Fruit fly (Drosophila melanogaster) whole organism, embryonic: ENCODE results near the gene RpL37A.

Experiments used
- CG10147 ChIP-seq: fragments of 200-800 bp; sonication (Bioruptor generic); optimal IDR thresholded peaks from 2 replicates; lab custom pipeline; 2019; ENCODE audit warnings: missing biosample characterization, mild to moderate bottlenecking, missing genetic modification characterization, moderate library complexity
- CG10209 ChIP-seq: fragments of 200-800 bp; sonication (Bioruptor generic); optimal IDR thresholded peaks from 3 replicates; lab custom pipeline; 2017; ENCODE audit warnings: missing biosample characterization, mild to moderate bottlenecking, missing genetic modification characterization, missing genetic modification reagents
- CG10321 ChIP-seq: fragments of 200-800 bp; sonication (Bioruptor generic); IDR thresholded peaks from 2 replicates; pipeline ENCODE4 v1.3.6; 2022; ENCODE audit warnings: missing biosample characterization, missing genetic modification characterization
- CG11093 ChIP-seq: fragments of 200-800 bp; sonication (Bioruptor generic); IDR thresholded peaks from 3 replicates; pipeline ENCODE4 v1.3.6; 2022; ENCODE audit warnings: missing biosample characterization, missing genetic modification characterization
- CG11695 ChIP-seq: fragments of 200-800 bp; sonication (Bioruptor generic); IDR thresholded peaks from 3 replicates; pipeline ENCODE4 v1.3.6; 2022; ENCODE audit warnings: missing biosample characterization, missing genetic modification characterization
- CG12236 ChIP-seq: fragments of 200-800 bp; sonication (Bioruptor generic); optimal IDR thresholded peaks from 2 replicates; lab custom pipeline; 2016; ENCODE audit warnings: missing biosample characterization, missing genetic modification characterization
- CG12659 ChIP-seq: fragments of 200-800 bp; sonication (Bioruptor generic); optimal IDR thresholded peaks from 3 replicates; lab custom pipeline; 2017; ENCODE audit warnings: mild to moderate bottlenecking, missing biosample characterization, missing genetic modification reagents, missing genetic modification characterization
- CG14860 ChIP-seq: fragments of 200-800 bp; sonication (Bioruptor generic); IDR thresholded peaks from 3 replicates; pipeline ENCODE4 v1.3.6; 2022; ENCODE audit warnings: missing biosample characterization, missing genetic modification characterization; ENCODE audit not compliant: partially characterized antibody
- CG15514 ChIP-seq: fragments of 200-800 bp; sonication (Bioruptor generic); optimal IDR thresholded peaks from 3 replicates; lab custom pipeline; 2017; ENCODE audit warnings: missing biosample characterization, missing genetic modification characterization, mild to moderate bottlenecking, moderate library complexity, missing genetic modification reagents
- CG1603 ChIP-seq: fragments of 200-800 bp; sonication (Bioruptor generic); optimal IDR thresholded peaks from 2 replicates; lab custom pipeline; 2019; ENCODE audit warnings: missing biosample characterization, mild to moderate bottlenecking, missing genetic modification characterization, moderate library complexity
- CG17829 ChIP-seq: fragments of 200-800 bp; optimal IDR thresholded peaks from 2 replicates; lab custom pipeline; 2019; ENCODE audit warnings: missing biosample characterization, mild to moderate bottlenecking, missing genetic modification characterization, moderate library complexity
- CG18764 ChIP-seq: fragments of 200-800 bp; sonication (Bioruptor generic); optimal IDR thresholded peaks from 3 replicates; lab custom pipeline; 2016; ENCODE audit warnings: missing biosample characterization, missing genetic modification characterization
- CG2120 ChIP-seq: fragments of 200-800 bp; sonication (Bioruptor generic); optimal IDR thresholded peaks from 3 replicates; lab custom pipeline; 2016; ENCODE audit warnings: missing biosample characterization, missing genetic modification characterization
- CG32532 ChIP-seq: fragments of 200-800 bp; sonication (Bioruptor generic); IDR thresholded peaks from 2 replicates; pipeline ENCODE4 v1.3.6; 2022; ENCODE audit warnings: missing biosample characterization, missing genetic modification characterization
- CG32772 ChIP-seq: fragments of 200-800 bp; sonication (Bioruptor generic); IDR thresholded peaks from 2 replicates; pipeline ENCODE4 v1.3.6; 2022; ENCODE audit warnings: missing biosample characterization, missing genetic modification characterization
- CG34224 ChIP-seq: fragments of 200-800 bp; sonication (Bioruptor generic); IDR thresholded peaks from 3 replicates; pipeline ENCODE4 v1.3.6; 2022; ENCODE audit warnings: missing biosample characterization, missing genetic modification characterization; ENCODE audit not compliant: partially characterized antibody
- CG34376 ChIP-seq: fragments of 200-800 bp; sonication (Bioruptor generic); optimal IDR thresholded peaks from 2 replicates; lab custom pipeline; 2018; ENCODE audit warnings: missing biosample characterization, mild to moderate bottlenecking, missing genetic modification characterization
- CG3726 ChIP-seq: fragments of 200-800 bp; sonication (Bioruptor generic); IDR thresholded peaks from 3 replicates; pipeline ENCODE4, ENCODE4 v1.3.6; 2022; ENCODE audit warnings: missing biosample characterization, missing genetic modification characterization
- CG3847 ChIP-seq: fragments of 200-800 bp; sonication (Bioruptor generic); IDR thresholded peaks from 2 replicates; pipeline ENCODE4 v1.3.6; 2022; ENCODE audit warnings: missing biosample characterization, missing genetic modification characterization
- CG4424 ChIP-seq: fragments of 200-800 bp; sonication (Bioruptor generic); optimal IDR thresholded peaks from 3 replicates; lab custom pipeline; 2016; ENCODE audit warnings: missing biosample characterization, missing genetic modification characterization
- CG4617 ChIP-seq: fragments of 200-800 bp; sonication (Bioruptor generic); optimal IDR thresholded peaks from 3 replicates; lab custom pipeline; 2016; ENCODE audit warnings: missing biosample characterization, missing genetic modification characterization, borderline replicate concordance
- CG4707 ChIP-seq: fragments of 200-800 bp; sonication (Bioruptor generic); optimal IDR thresholded peaks from 2 replicates; lab custom pipeline; 2018; ENCODE audit warnings: missing biosample characterization, mild to moderate bottlenecking, missing genetic modification characterization, moderate library complexity
- CG6813 ChIP-seq: fragments of 200-800 bp; sonication (Bioruptor generic); optimal IDR thresholded peaks from 2 replicates; lab custom pipeline; 2017; ENCODE audit warnings: missing biosample characterization, missing genetic modification characterization, mild to moderate bottlenecking, moderate library complexity, missing genetic modification reagents
- CG7357 ChIP-seq: fragments of 200-800 bp; sonication (Bioruptor generic); IDR thresholded peaks from 3 replicates; pipeline ENCODE4 v1.3.6; 2022; ENCODE audit warnings: missing biosample characterization, missing genetic modification characterization
- Dll ChIP-seq: fragments of 200-800 bp; sonication (Bioruptor generic); IDR thresholded peaks from 4 replicates; pipeline ENCODE4 v1.3.6; 2022; ENCODE audit warnings: missing biosample characterization, missing genetic modification characterization; ENCODE audit not compliant: partially characterized antibody
- Doc2 ChIP-seq: fragments of 200-800 bp; sonication (Bioruptor generic); IDR thresholded peaks from 2 replicates; pipeline ENCODE4 v1.3.6; 2022; ENCODE audit warnings: missing biosample characterization, missing genetic modification characterization
- HLH54F ChIP-seq: fragments of 200-800 bp; sonication (Bioruptor generic); optimal IDR thresholded peaks from 3 replicates; lab custom pipeline; 2016; ENCODE audit warnings: missing biosample characterization, missing genetic modification characterization
- HmgZ ChIP-seq: fragments of 200-800 bp; sonication (Bioruptor generic); optimal IDR thresholded peaks from 2 replicates; lab custom pipeline; 2018; ENCODE audit warnings: missing biosample characterization, mild to moderate bottlenecking, missing genetic modification characterization
- Hr3 ChIP-seq: fragments of 200-800 bp; sonication (Bioruptor generic); optimal IDR thresholded peaks from 3 replicates; lab custom pipeline; 2016; ENCODE audit warnings: missing biosample characterization, missing genetic modification characterization
- Lpt ChIP-seq: fragments of >200 bp; optimal IDR thresholded peaks from 2 replicates; lab custom pipeline; 2018; ENCODE audit warnings: missing biosample characterization, missing genetic modification characterization
- MESR4 ChIP-seq: fragments of 200-800 bp; sonication (Bioruptor generic); optimal IDR thresholded peaks from 2 replicates; lab custom pipeline; 2018; ENCODE audit warnings: missing biosample characterization, mild to moderate bottlenecking, missing genetic modification characterization, moderate library complexity
- MTF-1 ChIP-seq: fragments of 200-800 bp; sonication (Bioruptor generic); optimal IDR thresholded peaks from 2 replicates; lab custom pipeline; 2018; ENCODE audit warnings: missing biosample characterization, mild to moderate bottlenecking, missing genetic modification characterization, borderline replicate concordance
- Max ChIP-seq: fragments of 200-800 bp; sonication (Bioruptor generic); optimal IDR thresholded peaks from 2 replicates; lab custom pipeline; 2016; ENCODE audit warnings: missing biosample characterization, mild to moderate bottlenecking, missing genetic modification characterization
- Scr ChIP-seq: fragments of 200-800 bp; sonication (Bioruptor generic); IDR thresholded peaks from 2 replicates; pipeline ENCODE4 v1.3.6; 2022; ENCODE audit warnings: missing biosample characterization, missing genetic modification characterization; ENCODE audit not compliant: partially characterized antibody
- TFAM ChIP-seq: fragments of 200-800 bp; sonication (Bioruptor generic); optimal IDR thresholded peaks from 2 replicates; lab custom pipeline; 2017; ENCODE audit warnings: missing biosample characterization, missing genetic modification characterization, inconsistent platforms
- YL-1 ChIP-seq: fragments of 200-800 bp; sonication (Bioruptor generic); optimal IDR thresholded peaks from 3 replicates; lab custom pipeline; 2017; ENCODE audit warnings: missing biosample characterization, mild to moderate bottlenecking, missing genetic modification characterization
- bowl ChIP-seq: fragments of 200-800 bp; sonication (Bioruptor generic); IDR thresholded peaks from 2 replicates; pipeline ENCODE4 v1.3.6; 2022; ENCODE audit warnings: missing biosample characterization, missing genetic modification characterization
- disco-r ChIP-seq: fragments of 200-800 bp; sonication (Bioruptor generic); optimal IDR thresholded peaks from 2 replicates; lab custom pipeline; 2016; ENCODE audit warnings: missing biosample characterization, missing genetic modification characterization
- dpn ChIP-seq, 2 experiments: fragments of 200-800 bp; sonication (Bioruptor generic); optimal IDR thresholded peaks; 3 replicates each; lab custom pipeline; 2016; ENCODE audit warnings: missing biosample characterization in 2 of 2, missing genetic modification characterization in 2 of 2
- fd3F ChIP-seq: fragments of 200-800 bp; sonication (Bioruptor generic); optimal IDR thresholded peaks from 2 replicates; lab custom pipeline; 2018; ENCODE audit warnings: missing biosample characterization, mild to moderate bottlenecking, missing genetic modification characterization, moderate library complexity
- fru ChIP-seq: fragments of >200 bp; optimal IDR thresholded peaks from 2 replicates; lab custom pipeline; 2017
- grn ChIP-seq: fragments of 200-800 bp; sonication (Bioruptor generic); optimal IDR thresholded peaks from 3 replicates; lab custom pipeline; 2017; ENCODE audit warnings: missing biosample characterization, missing genetic modification characterization
- gsb ChIP-seq: fragments of 200-800 bp; sonication (Bioruptor generic); IDR thresholded peaks from 2 replicates; pipeline ENCODE4 v1.3.6; 2022; ENCODE audit warnings: missing biosample characterization, missing genetic modification characterization
- jing ChIP-seq: fragments of 200-800 bp; sonication (Bioruptor generic); optimal IDR thresholded peaks from 2 replicates; lab custom pipeline; 2018; ENCODE audit warnings: missing biosample characterization, mild to moderate bottlenecking, missing genetic modification characterization
- maf-S ChIP-seq: fragments of 200-800 bp; sonication (Bioruptor generic); optimal IDR thresholded peaks from 2 replicates; lab custom pipeline; 2016; ENCODE audit warnings: missing biosample characterization, missing genetic modification characterization
- pho ChIP-seq: fragments of 200-800 bp; sonication (Bioruptor generic); optimal IDR thresholded peaks from 2 replicates; lab custom pipeline; 2016; ENCODE audit warnings: missing biosample characterization, missing genetic modification characterization
- pros ChIP-seq: fragments of 200-800 bp; sonication (Bioruptor generic); optimal IDR thresholded peaks from 3 replicates; lab custom pipeline; 2019; ENCODE audit warnings: missing biosample characterization, mild to moderate bottlenecking, missing genetic modification characterization, moderate library complexity
- repo ChIP-seq: fragments of 200-800 bp; sonication (Bioruptor generic); optimal IDR thresholded peaks from 2 replicates; lab custom pipeline; 2016; ENCODE audit warnings: missing biosample characterization, missing genetic modification characterization
- sd ChIP-seq: fragments of 200-800 bp; sonication (Bioruptor generic); optimal IDR thresholded peaks from 3 replicates; lab custom pipeline; 2018; ENCODE audit warnings: missing biosample characterization, mild to moderate bottlenecking, missing genetic modification characterization, moderate library complexity

RpL37A gene

DNA sequence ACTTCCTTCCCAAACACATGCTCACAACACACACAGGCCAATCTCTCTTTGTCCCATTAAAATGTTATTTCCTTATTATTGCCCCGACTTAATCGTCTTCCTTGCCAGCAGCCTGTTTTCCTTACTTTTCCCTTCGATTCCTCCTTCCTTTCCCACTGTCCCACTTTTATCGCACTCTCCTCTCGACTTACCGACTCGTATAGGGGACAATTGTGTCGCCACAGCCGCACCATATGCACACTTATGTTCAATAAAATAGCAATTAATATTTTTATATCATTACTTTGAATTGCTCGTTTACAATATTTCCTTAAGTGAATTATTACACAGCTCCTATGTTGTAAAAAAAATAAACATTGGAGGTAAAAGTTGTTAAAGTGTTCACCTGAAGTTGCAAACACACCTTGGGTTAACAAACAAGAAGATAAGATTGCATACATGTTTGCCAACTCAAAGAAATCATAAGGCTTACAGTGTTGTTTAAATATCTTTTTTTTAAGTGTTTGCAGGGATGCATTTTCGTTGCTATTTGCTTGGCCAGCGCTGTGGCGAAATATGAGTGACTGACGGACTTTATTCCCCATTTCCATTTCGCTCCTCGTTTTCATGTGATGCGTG, 16.3 kb downstream of the RpL37A start (continued):
- TF ChIP-seq CG12659 (GFP tag; lab: Kevin White, UChicago) (peak; percentile 77), CG10147 (GFP tag; lab: Kevin White, UChicago) (peak; percentile 77), CG11695 (GFP tag; lab: Robert Waterston, UW) (peak; percentile 84), CG7357 (peak; percentile 23; the same call in 1 of the 3 replicates), TFAM (GFP tag; lab: Kevin White, UChicago) (no peak), bowl (GFP tag; lab: Robert Waterston, UW) (peak; percentile 38; the same call in 1 of the 2 replicates), CG18764 (GFP tag; lab: Kevin White, UChicago) (peak; percentile 38), CG2120 (GFP tag; lab: Kevin White, UChicago) (peak; percentile 70), fd3F (GFP tag; lab: Kevin White, UChicago) (peak; percentile 61), CG14860 (GFP tag; lab: Robert Waterston, UW) (no peak), Dll (no peak), dpn (GFP tag; optimal IDR thresholded peaks at IDR 0.05; lab: Kevin White, UChicago) (peak; percentile 72 to 74), CG34376 (peak; percentile 44), HLH54F (peak; percentile 58), CG34224 (GFP tag; lab: Robert Waterston, UW) (no peak), CG10209 (GFP tag; lab: Kevin White, UChicago) (peak; percentile 85), Scr (GFP tag; lab: Robert Waterston, UW) (no peak), Lpt (no peak), disco-r (GFP tag; lab: Kevin White, UChicago) (peak; percentile 23), MTF-1 (GFP tag; lab: Kevin White, UChicago) (peak; percentile 32), CG3726 (no peak), Hr3 (peak; percentile 48), CG1603 (tag; lab: Kevin White, UChicago) (peak; percentile 70), CG4617 (GFP tag; lab: Kevin White, UChicago) (peak; percentile 49), CG6813 (peak; percentile 61), CG32532 (GFP tag; lab: Robert Waterston, UW) (0 out of 2 replicates have a peak, but pooled peaks have one; percentile 8), CG4707 (GFP tag; lab: Kevin White, UChicago) (peak; percentile 61), grn (no peak), gsb (no peak), pho (GFP tag; lab: Kevin White, UChicago) (peak; percentile 24), pros (no peak), CG17829 (tag; lab: Kevin White, UChicago) (peak; percentile 78), CG15514 (peak; percentile 63), CG3847 (GFP tag; lab: Robert Waterston, UW) (peak; percentile 36), sd (tag; lab: Kevin White, UChicago) (peak; percentile 27), fru (no peak), CG4424 (GFP tag; lab: Kevin White, UChicago) (peak; percentile 76), CG32772 (GFP tag; lab: Robert Waterston, UW) (0 out of 2 replicates have a peak, but pooled peaks have one; percentile 30), Doc2 (GFP tag; lab: Robert Waterston, UW) (no peak), CG12236 (peak; percentile 63), CG11093 (GFP tag; lab: Robert Waterston, UW) (0 out of 3 replicates have a peak, but pooled peaks have one; percentile 25), HmgZ (tag; lab: Kevin White, UChicago) (peak; percentile 66), repo (peak; percentile 54), maf-S (GFP tag; lab: Kevin White, UChicago) (peak; percentile 40), MESR4 (GFP tag; lab: Kevin White, UChicago) (no peak), YL-1 (GFP tag; lab: Kevin White, UChicago) (peak; percentile 17), CG10321 (no peak), jing (GFP tag; lab: Kevin White, UChicago) (peak; percentile 67), Max (GFP tag; lab: Kevin White, UChicago) (peak; percentile 79)
